Worm (Caenorhabditis elegans): Measurements from ENCODE around the gene msd-2.

DNA sequence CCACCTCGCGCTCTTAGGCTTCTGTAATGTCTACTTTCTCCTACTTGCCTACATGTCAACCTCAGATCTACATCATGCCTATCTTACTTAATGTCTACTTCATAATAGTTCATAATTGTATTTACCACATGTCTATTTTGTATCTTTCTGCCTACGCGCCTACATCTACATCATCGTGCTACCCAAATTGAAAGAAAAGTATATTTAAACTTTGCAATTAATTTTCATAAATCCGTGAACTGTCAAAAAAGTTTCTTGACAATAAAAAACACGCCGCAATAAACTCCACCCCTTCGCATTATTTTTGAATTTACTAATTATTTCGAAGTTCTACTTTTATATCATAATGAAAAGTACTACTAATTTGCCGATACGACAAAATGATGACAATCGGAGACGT is 5.9 kb upstream of the msd-2 start, which contains the start of gene F44D12.8:
- no peak for TF ChIP-seq ztf-23 (GFP tag; IDR thresholded peaks at IDR 0.05)
- no peak for TF ChIP-seq med-1 (GFP tag; optimal IDR thresholded peaks at IDR 0.05; ENCODE audit: insufficient read depth)
- no peak for TF ChIP-seq klf-2 (GFP tag; conservative IDR thresholded peaks at IDR 0.05)
- TF ChIP-seq flt-1 (GFP tag; IDR thresholded peaks at IDR 0.05) = no peak
- TF ChIP-seq T22C8.4 (GFP tag; IDR thresholded peaks at IDR 0.05) = no peak
- no peak for TF ChIP-seq ztf-29 (GFP tag; IDR thresholded peaks at IDR 0.05)
